Fruit fly (Drosophila melanogaster) whole organism: Measurements from ENCODE around the gene CG3916.

ENCODE experiments used
- Dll ChIP-seq: fragments of >200 bp; optimal IDR thresholded peaks from 2 replicates; lab custom pipeline; 2017
- pan ChIP-seq: fragments of >200 bp; optimal IDR thresholded peaks from 2 replicates; lab custom pipeline; 2017
- psq ChIP-seq: fragments of >200 bp; optimal IDR thresholded peaks from 2 replicates; lab custom pipeline; 2017
- usp ChIP-seq: fragments of >200 bp; optimal IDR thresholded peaks from 2 replicates; lab custom pipeline; 2017; ENCODE audit warnings: missing biosample characterization, missing genetic modification characterization, mixed read lengths

DNA sequence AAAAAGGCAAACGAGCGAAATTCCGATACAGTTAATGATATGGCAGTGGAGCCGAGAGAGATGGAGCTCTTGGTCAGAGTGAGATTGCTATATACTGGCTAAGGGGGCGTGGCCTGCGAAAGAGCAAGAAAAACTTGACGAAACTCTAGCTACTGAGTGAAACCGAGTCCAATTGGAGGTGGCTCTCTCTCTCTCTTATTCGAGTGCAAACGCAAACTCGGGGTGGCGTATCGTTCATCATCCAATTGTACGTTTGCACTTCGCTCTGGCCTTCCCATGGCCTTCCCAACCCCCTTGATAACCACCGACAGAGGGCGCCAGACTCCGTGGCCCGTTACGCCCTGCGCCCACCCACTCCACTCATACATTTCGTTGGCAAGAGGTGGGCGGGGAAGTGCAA, 49.8 kb downstream of the CG3916 start:
- TF ChIP-seq psq (lab: Kevin White, UChicago) (no peak), pan (lab: Kevin White, UChicago) (no peak), usp (GFP tag; lab: Kevin White, UChicago) (no peak), Dll (lab: Kevin White, UChicago) (no peak)
